Worm (Caenorhabditis elegans) whole organism, early embryonic: ENCODE results near the gene Y67D8B.1.

Source experiments
- B0310.2 ChIP-seq: sonication (generic microtip); optimal IDR thresholded peaks from 2 replicates; lab custom pipeline; 2016; ENCODE audit warnings: mild to moderate bottlenecking, missing genetic modification characterization, missing compliant biosample characterization
- F13C5.2 ChIP-seq: sonication (generic microtip); optimal IDR thresholded peaks from 2 replicates; lab custom pipeline; 2017; ENCODE audit warnings: mild to moderate bottlenecking, missing genetic modification characterization, inconsistent platforms, missing compliant biosample characterization
- aly-1 ChIP-seq: sonication (generic microtip); optimal IDR thresholded peaks from 2 replicates; lab custom pipeline; 2016; ENCODE audit warnings: missing genetic modification characterization, missing compliant biosample characterization
- ama-1 ChIP-seq: fragments of 150-350 bp; optimal IDR thresholded peaks from 2 replicates; lab custom pipeline; 2014
- ceh-13 ChIP-seq: fragments of 200-800 bp; sonication (Bioruptor generic); optimal IDR thresholded peaks from 2 replicates; lab custom pipeline; 2018; ENCODE audit warnings: mild to moderate bottlenecking, missing genetic modification characterization, missing compliant biosample characterization
- ceh-36 ChIP-seq: sonication (generic microtip); optimal IDR thresholded peaks from 2 replicates; lab custom pipeline; 2016; ENCODE audit warnings: missing genetic modification characterization, inconsistent platforms, missing compliant biosample characterization
- ets-7 ChIP-seq: sonication (generic microtip); optimal IDR thresholded peaks from 2 replicates; lab custom pipeline; 2016; ENCODE audit warnings: missing genotype, missing genetic modification characterization, missing compliant biosample characterization
- flt-1 ChIP-seq: fragments of 200-800 bp; sonication (Bioruptor generic); IDR thresholded peaks from 2 replicates; pipeline ENCODE4 v1.3.6; 2022; ENCODE audit warnings: missing genetic modification characterization, missing compliant biosample characterization
- hmbx-1 ChIP-seq: sonication (generic microtip); optimal IDR thresholded peaks from 2 replicates; lab custom pipeline; 2016; ENCODE audit warnings: mild to moderate bottlenecking, missing genetic modification characterization, missing compliant biosample characterization
- hmg-4 ChIP-seq: fragments of 200-800 bp; sonication (Bioruptor generic); optimal IDR thresholded peaks from 2 replicates; lab custom pipeline; 2018; ENCODE audit warnings: mild to moderate bottlenecking, missing genetic modification characterization, missing compliant biosample characterization
- hnd-1 ChIP-seq: sonication (generic microtip); optimal IDR thresholded peaks from 2 replicates; lab custom pipeline; 2016; ENCODE audit warnings: missing genetic modification characterization, missing compliant biosample characterization
- pes-1 ChIP-seq: fragments of 200-800 bp; sonication (Bioruptor generic); IDR thresholded peaks from 2 replicates; pipeline ENCODE4 v1.3.6; 2022; ENCODE audit warnings: missing genetic modification reagents, missing genetic modification characterization, missing compliant biosample characterization
- scrt-1 ChIP-seq: fragments of 200-800 bp; sonication (Bioruptor generic); IDR thresholded peaks from 2 replicates; pipeline ENCODE4 v1.3.6; 2022; ENCODE audit warnings: missing genetic modification characterization, missing compliant biosample characterization
- sea-1 ChIP-seq: fragments of 200-800 bp; sonication (Bioruptor generic); conservative IDR thresholded peaks from 2 replicates; pipeline ENCODE4 v1.3.6; 2022; ENCODE audit warnings: missing genetic modification characterization, missing compliant biosample characterization
- tbx-11 ChIP-seq: fragments of 200-800 bp; sonication (Bioruptor generic); IDR thresholded peaks from 2 replicates; pipeline ENCODE4 v1.3.6; 2022; ENCODE audit warnings: missing genetic modification characterization, missing compliant biosample characterization
- tbx-37 ChIP-seq: fragments of 200-800 bp; sonication (Bioruptor generic); conservative IDR thresholded peaks from 2 replicates; pipeline ENCODE4 v1.3.6; 2022; ENCODE audit warnings: missing genetic modification reagents, missing genetic modification characterization, missing compliant biosample characterization
- tra-4 ChIP-seq: sonication (generic microtip); optimal IDR thresholded peaks from 2 replicates; lab custom pipeline; 2017; ENCODE audit warnings: missing genetic modification characterization, missing compliant biosample characterization

Y67D8B.1 gene

DNA sequence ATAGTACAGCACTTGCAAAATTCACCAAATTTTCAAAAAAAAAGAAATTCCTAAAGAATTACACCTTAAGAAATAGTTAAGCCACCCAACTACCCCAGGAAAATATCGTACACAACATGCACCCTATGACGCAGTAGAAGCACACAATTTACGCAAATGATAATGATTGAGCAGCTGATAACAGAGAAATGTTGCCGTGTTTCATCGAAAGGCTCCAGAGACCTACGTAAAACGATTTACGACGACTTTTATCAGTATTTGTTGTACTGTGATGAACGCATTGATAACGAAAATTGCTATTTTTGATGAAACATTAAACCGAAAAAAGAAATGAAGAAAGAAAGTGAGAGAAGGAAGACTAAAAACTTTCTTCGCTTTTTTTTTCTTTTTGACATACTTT is 14.2 kb downstream of the Y67D8B.1 start:
- TF ChIP-seq ceh-13 (no peak), ets-7 (tag; lab: Kevin White, UChicago) (no peak), tbx-37 (no peak), ceh-36 (no peak), tra-4 (tag; lab: Kevin White, UChicago) (no peak), B0310.2 (no peak), hnd-1 (tag; lab: Kevin White, UChicago) (no peak), scrt-1 (no peak), ama-1 (lab: Kevin White, UChicago) (no peak), F13C5.2 (tag; lab: Kevin White, UChicago) (no peak), hmbx-1 (tag; lab: Kevin White, UChicago) (no peak), pes-1 (GFP tag; lab: Robert Waterston, UW) (no peak), tbx-11 (GFP tag; lab: Robert Waterston, UW) (no peak)

DNA sequence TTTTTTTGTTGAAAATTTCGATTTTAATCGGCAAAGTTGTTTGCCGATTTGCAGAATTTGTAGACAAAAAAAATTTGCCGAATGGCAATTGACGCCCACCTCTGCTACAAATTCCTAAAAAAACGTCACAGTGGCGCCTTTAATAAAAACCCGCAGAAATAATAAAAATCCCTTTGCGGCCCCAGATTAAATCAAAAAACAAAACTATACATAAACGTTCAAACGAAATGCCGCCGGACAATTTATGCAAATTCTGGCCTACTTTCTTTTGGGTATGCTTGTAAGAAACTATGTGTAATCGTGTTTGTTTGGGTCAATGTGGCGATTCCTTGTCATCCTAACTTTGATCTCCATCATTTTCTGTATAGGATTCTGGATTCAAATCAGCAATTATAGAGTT is 21.3 kb downstream of the Y67D8B.1 start, which contains the start of gene T23E1.1:
Gene T23E1.1 (plus strand): TSS at position 301 of the 400 bp plus-strand sequence.
- TF ChIP-seq ceh-13, result no peak
- TF ChIP-seq F13C5.2 (tag; lab: Kevin White, UChicago), result no peak
- TF ChIP-seq tbx-11 (GFP tag; lab: Robert Waterston, UW), result no peak
- no peak for TF ChIP-seq ets-7 (tag; lab: Kevin White, UChicago)
- no peak for TF ChIP-seq B0310.2
- TF ChIP-seq hmg-4 (GFP tag; lab: Kevin White, UChicago), result no peak
- TF ChIP-seq hnd-1 (tag; lab: Kevin White, UChicago), result no peak
- no peak for TF ChIP-seq ama-1 (lab: Kevin White, UChicago)
- no peak for TF ChIP-seq sea-1 (GFP tag; lab: Robert Waterston, UW)
- TF ChIP-seq tbx-37, result no peak
- TF ChIP-seq aly-1, result no peak
- no peak for TF ChIP-seq pes-1 (GFP tag; lab: Robert Waterston, UW)
- TF ChIP-seq ceh-36, result no peak
- TF ChIP-seq scrt-1, result no peak
- no peak for TF ChIP-seq hmbx-1 (tag; lab: Kevin White, UChicago)

DNA sequence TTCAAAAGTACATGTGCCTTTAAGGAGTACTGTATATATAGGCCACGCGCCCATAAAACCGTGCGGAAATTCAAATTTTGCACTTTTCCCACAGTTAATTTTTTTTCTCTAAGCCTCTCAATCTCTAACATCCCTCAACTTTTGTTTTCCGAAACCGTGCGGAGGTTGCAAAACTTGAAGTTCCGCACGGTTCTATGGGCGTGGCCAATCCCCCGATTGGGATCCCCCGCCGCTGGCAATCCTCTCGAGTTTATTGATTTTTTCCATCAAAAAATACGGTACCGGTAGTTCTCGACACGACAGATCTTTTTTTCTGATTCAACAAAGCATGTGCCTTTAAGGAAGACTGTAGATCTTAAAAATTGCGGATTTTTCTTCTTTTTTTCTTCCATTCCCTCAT is 26.8 kb downstream of the Y67D8B.1 start, which contains the start of gene T23E1.3:
Gene T23E1.3 (plus strand): TSS at position 301 of the 400 bp plus-strand sequence.
- TF ChIP-seq tbx-11 (GFP tag; lab: Robert Waterston, UW) (no peak), hmbx-1 (tag; lab: Kevin White, UChicago) (no peak)

DNA sequence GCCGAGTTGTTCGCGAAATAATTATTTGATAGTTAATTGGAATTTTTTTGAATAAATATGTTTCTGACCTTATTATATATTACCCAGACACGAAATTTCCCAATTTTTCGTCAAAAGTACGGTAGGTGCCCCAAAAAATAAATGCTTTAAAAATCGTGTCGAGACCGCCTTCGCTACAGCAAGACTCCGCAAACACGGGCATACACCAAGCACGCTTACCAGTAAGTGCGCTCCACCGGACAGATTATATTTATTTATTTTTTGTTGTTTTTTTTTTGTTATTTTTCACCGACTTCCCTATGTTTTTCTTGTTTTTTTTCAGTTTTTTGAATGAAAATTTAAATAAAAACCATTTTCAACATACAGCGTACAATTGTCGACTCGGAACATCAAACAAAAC is 35.9 kb downstream of the Y67D8B.1 start:
- TF ChIP-seq tbx-37 (no peak), tra-4 (tag; lab: Kevin White, UChicago) (no peak), scrt-1 (no peak), B0310.2 (no peak), F13C5.2 (tag; lab: Kevin White, UChicago) (no peak), tbx-11 (GFP tag; lab: Robert Waterston, UW) (no peak), hmbx-1 (tag; lab: Kevin White, UChicago) (no peak), flt-1 (no peak), hmg-4 (GFP tag; lab: Kevin White, UChicago) (no peak), ets-7 (tag; lab: Kevin White, UChicago) (no peak)

DNA sequence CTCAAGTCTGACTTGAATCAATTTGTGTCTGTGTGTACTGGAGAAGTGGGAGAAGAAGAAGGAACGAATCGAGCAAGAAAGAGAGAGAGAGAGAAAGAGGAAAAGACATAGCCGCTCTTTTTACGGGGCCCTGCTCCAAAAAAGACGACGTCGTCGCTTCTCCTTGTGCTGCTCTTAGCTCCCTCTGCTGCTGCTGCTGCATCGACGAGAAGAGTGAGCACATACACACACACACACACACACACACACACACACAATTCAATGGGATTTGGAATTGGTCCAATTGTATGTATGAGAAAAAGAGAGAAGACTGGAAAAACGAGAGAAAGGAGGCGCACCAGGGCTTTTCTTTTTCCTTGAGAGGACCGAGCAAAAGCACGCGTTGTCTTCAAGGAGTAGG is 37.4 kb downstream of the Y67D8B.1 start:
- peak; percentile 36 for TF ChIP-seq hmg-4 (GFP tag; lab: Kevin White, UChicago)
- TF ChIP-seq tbx-37, result no peak
- no peak for TF ChIP-seq ceh-13
- TF ChIP-seq ceh-36, result no peak

DNA sequence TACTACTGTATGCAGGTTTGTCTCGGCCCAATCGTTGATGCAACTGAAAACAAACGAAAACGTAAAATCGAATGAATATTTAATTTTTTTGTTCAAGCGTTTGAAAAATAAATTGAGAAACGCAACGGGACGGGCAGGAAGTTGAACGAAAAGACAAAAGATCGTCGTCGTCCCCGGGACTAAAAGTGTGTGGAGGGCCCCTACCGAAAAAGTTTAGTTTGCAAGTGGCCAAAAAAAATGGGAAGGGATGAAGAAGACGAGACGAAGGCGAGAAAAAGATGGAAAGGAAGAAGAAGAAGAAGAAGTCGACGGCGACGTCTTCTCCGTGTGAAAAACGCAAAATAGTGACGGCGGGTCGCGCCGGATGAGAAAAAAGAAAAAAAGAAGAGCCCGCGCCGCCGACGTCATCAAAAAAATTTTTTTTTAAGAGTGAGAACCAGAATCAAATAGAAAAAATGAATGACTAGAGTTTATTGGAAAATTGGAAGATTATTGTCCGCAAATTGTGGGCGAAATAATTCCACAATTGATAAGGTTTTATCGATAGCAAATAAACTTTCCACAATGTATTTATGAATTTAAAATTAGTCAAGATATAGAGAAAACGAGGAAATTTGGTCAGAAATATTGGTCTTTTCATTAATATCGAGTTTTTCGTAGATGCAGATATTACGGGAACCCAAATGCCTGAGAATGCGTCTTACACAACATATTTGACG is 39.2 kb downstream of the Y67D8B.1 start, which contains the start of gene mca-3:
Gene mca-3 (minus strand): TSS at position 51 of the 719 bp plus-strand sequence.
- TF ChIP-seq tra-4 (tag; lab: Kevin White, UChicago) (no peak), hmg-4 (GFP tag; lab: Kevin White, UChicago) (no peak), sea-1 (GFP tag; lab: Robert Waterston, UW) (no peak), ama-1 (lab: Kevin White, UChicago) (no peak), hmbx-1 (tag; lab: Kevin White, UChicago) (no peak), ceh-36 (no peak), flt-1 (no peak), pes-1 (GFP tag; lab: Robert Waterston, UW) (no peak), F13C5.2 (tag; lab: Kevin White, UChicago) (no peak), scrt-1 (no peak), tbx-37 (no peak), hnd-1 (tag; lab: Kevin White, UChicago) (no peak), B0310.2 (no peak)

DNA sequence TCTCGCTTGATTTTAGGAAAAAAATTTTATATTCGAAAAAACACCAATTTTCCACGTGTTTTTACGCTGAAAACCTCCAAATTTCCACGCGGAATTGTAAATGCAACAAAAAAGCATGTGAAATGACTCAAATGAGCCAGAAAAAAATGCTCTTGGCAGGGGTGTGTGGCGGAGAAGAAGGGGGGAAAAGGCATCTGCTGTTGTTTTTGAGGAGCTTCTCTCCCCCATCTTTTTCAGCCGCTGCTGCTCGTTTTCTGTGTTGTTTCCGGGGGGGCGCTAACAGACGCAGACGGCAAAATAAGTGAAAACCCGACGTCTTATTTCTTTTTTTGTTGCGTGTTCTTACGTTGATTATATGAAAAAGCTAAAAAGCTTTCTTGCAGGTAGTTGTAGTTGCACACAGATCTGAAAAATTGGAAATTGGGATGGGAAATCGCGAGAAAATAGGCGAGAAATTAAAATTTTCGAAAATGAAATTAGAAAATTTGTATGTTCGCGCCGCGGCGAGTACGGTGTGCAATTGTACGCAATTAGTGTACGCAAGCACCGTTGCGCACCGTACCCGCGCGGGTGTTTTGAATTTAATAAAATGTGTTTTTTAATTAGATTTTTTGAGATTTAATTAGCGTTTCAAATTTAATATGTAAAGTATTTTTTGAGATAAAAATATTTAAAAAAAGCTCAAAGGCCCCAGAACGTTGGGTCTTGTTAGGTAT is 40.4 kb downstream of the Y67D8B.1 start:
- no peak for TF ChIP-seq F13C5.2 (tag; lab: Kevin White, UChicago)

DNA sequence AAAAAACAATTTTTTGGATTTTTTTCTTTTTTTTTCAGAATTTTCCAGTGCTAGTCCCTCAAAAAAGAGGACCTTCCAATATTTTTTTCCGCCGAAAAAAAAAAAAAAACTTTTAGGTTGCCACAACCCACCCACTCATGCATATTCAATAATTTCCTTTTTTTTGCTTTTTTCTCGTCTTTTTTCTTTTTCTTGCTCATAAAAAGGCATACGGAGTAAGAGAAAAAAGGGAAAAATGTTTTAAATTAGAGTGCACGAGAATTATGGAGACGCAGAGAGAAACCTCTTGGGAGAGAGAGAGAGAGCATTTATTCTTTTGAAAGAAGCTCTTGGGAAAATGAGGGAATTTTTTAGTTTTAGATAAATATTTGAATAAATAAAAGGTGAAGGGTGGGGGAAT is 44.4 kb downstream of the Y67D8B.1 start:
- TF ChIP-seq ama-1 (lab: Kevin White, UChicago) (no peak), F13C5.2 (tag; lab: Kevin White, UChicago) (no peak), ets-7 (tag; lab: Kevin White, UChicago) (no peak), hmg-4 (GFP tag; lab: Kevin White, UChicago) (no peak), tbx-37 (no peak), sea-1 (GFP tag; lab: Robert Waterston, UW) (no peak), hmbx-1 (tag; lab: Kevin White, UChicago) (no peak), tra-4 (tag; lab: Kevin White, UChicago) (no peak), ceh-13 (no peak), pes-1 (GFP tag; lab: Robert Waterston, UW) (no peak), aly-1 (no peak), scrt-1 (no peak), ceh-36 (no peak), hnd-1 (tag; lab: Kevin White, UChicago) (no peak), tbx-11 (GFP tag; lab: Robert Waterston, UW) (no peak), B0310.2 (no peak), flt-1 (no peak)
